Fruit fly (Drosophila melanogaster): Measurements from ENCODE around the gene CG12204.

The CG12204 gene

dm6 chrX:19495611-19496583, 1.7 kb upstream of the CG12204 start:
- TF ChIP-seq CG10348 (GFP tag; IDR thresholded peaks at IDR 0.05) (no peak), CG9948 (tag; optimal IDR thresholded peaks at IDR 0.05) (peak; percentile 62), CG12605 (GFP tag; IDR thresholded peaks at IDR 0.05) (peak; percentile 55), Snoo (tag; optimal IDR thresholded peaks at IDR 0.05) (peak; percentile 60), rn (GFP tag; IDR thresholded peaks at IDR 0.05) (0 out of 2 replicates have a peak, but pooled peaks have one; percentile 5), CG4496 (GFP tag; IDR thresholded peaks at IDR 0.05) (peak; percentile 80; the same call in 2 of the 3 replicates), CG8301 (tag; optimal IDR thresholded peaks at IDR 0.05) (peak; percentile 67), CG13204 (GFP tag; optimal IDR thresholded peaks at IDR 0.05) (peak; percentile 16), CG8159 (tag; optimal IDR thresholded peaks at IDR 0.05) (peak; percentile 68), CG14655 (GFP tag; optimal IDR thresholded peaks at IDR 0.05) (no peak), gl (tag; optimal IDR thresholded peaks at IDR 0.05) (no peak), fd96Ca (GFP tag; IDR thresholded peaks at IDR 0.05) (peak; percentile 86), Ets98B (GFP tag; IDR thresholded peaks at IDR 0.05) (peak; percentile 76), CG34367 (tag; optimal IDR thresholded peaks at IDR 0.05) (peak; percentile 61), CG17806 (tag; optimal IDR thresholded peaks at IDR 0.05) (peak; percentile 41), CG32121 (GFP tag; IDR thresholded peaks at IDR 0.05) (peak; percentile 58; the same call in 1 of the 2 replicates), Pif1A (GFP tag; optimal IDR thresholded peaks at IDR 0.05) (no peak), CG15710 (tag; optimal IDR thresholded peaks at IDR 0.05) (peak; percentile 59), D1 (tag; optimal IDR thresholded peaks at IDR 0.05) (no peak), EcR (GFP tag; optimal IDR thresholded peaks at IDR 0.05) (no peak), Pif1B (GFP tag; optimal IDR thresholded peaks at IDR 0.05) (no peak)

- TF ChIP-seq CG34367 (tag; optimal IDR thresholded peaks at IDR 0.05) (no peak), Pif1B (GFP tag; optimal IDR thresholded peaks at IDR 0.05) (no peak), CG17806 (tag; optimal IDR thresholded peaks at IDR 0.05) (no peak), CG4496 (GFP tag; IDR thresholded peaks at IDR 0.05) (no peak), CG8159 (tag; optimal IDR thresholded peaks at IDR 0.05) (no peak), CG15710 (tag; optimal IDR thresholded peaks at IDR 0.05) (no peak), Pif1A (GFP tag; optimal IDR thresholded peaks at IDR 0.05) (no peak), CG10348 (GFP tag; IDR thresholded peaks at IDR 0.05) (no peak), EcR (GFP tag; optimal IDR thresholded peaks at IDR 0.05) (no peak), CG13204 (GFP tag; optimal IDR thresholded peaks at IDR 0.05) (no peak), CG9948 (tag; optimal IDR thresholded peaks at IDR 0.05) (no peak), Snoo (tag; optimal IDR thresholded peaks at IDR 0.05) (no peak), CG32121 (GFP tag; IDR thresholded peaks at IDR 0.05) (no peak), rn (GFP tag; IDR thresholded peaks at IDR 0.05) (no peak), fd96Ca (GFP tag; IDR thresholded peaks at IDR 0.05) (no peak)
Measured at dm6 chrX:19494830-19495610, 819 bp upstream of the CG12204 start, which contains the start of the genes ksh, CG14200 and Pfrx. Gene ksh, minus strand, starts transcription at chrX:19494992. Gene CG14200, plus strand, starts transcription at chrX:19495505. Gene Pfrx, plus strand, starts transcription at chrX:19495505.

- TF ChIP-seq CG13204 (GFP tag; optimal IDR thresholded peaks at IDR 0.05): no peak
- no peak for TF ChIP-seq D1 (tag; optimal IDR thresholded peaks at IDR 0.05)
- TF ChIP-seq CG12605 (GFP tag; IDR thresholded peaks at IDR 0.05): no peak
- no peak for TF ChIP-seq CG34367 (tag; optimal IDR thresholded peaks at IDR 0.05)
- no peak for TF ChIP-seq CG10348 (GFP tag; IDR thresholded peaks at IDR 0.05)
- no peak for TF ChIP-seq CG9948 (tag; optimal IDR thresholded peaks at IDR 0.05)
Measured at dm6 chrX:19491984-19492584, 2.1 kb downstream of the CG12204 start, which contains the start of the genes pcm and ND-18. Gene pcm, minus strand, starts transcription at chrX:19492011. Gene ND-18, plus strand, starts transcription at chrX:19492421.

dm6 chrX:19485057-19485456, 9.1 kb downstream of the CG12204 start:
- peak; percentile 73 for TF ChIP-seq CG34367 (tag; optimal IDR thresholded peaks at IDR 0.05)
- 0 out of 2 replicates have a peak, but pooled peaks have one; percentile 14 for TF ChIP-seq CG32121 (GFP tag; IDR thresholded peaks at IDR 0.05)
- 0 out of 3 replicates have a peak, but pooled peaks have one; percentile 43 for TF ChIP-seq fd96Ca (GFP tag; IDR thresholded peaks at IDR 0.05)
- peak; percentile 22; the same call in 1 of the 2 replicates for TF ChIP-seq Ets98B (GFP tag; IDR thresholded peaks at IDR 0.05)
- TF ChIP-seq CG12605 (GFP tag; IDR thresholded peaks at IDR 0.05): peak; percentile 80
- TF ChIP-seq gl (tag; optimal IDR thresholded peaks at IDR 0.05): peak; percentile 90
- TF ChIP-seq CG17806 (tag; optimal IDR thresholded peaks at IDR 0.05): peak; percentile 59
- peak; percentile 65; the same call in 2 of the 3 replicates for TF ChIP-seq CG4496 (GFP tag; IDR thresholded peaks at IDR 0.05)
- TF ChIP-seq EcR (GFP tag; optimal IDR thresholded peaks at IDR 0.05): peak; percentile 29
- TF ChIP-seq CG13204 (GFP tag; optimal IDR thresholded peaks at IDR 0.05): no peak
- peak; percentile 71 for TF ChIP-seq CG8159 (tag; optimal IDR thresholded peaks at IDR 0.05)
- no peak for TF ChIP-seq D1 (tag; optimal IDR thresholded peaks at IDR 0.05)
- TF ChIP-seq CG9948 (tag; optimal IDR thresholded peaks at IDR 0.05): peak; percentile 47
- no peak for TF ChIP-seq rn (GFP tag; IDR thresholded peaks at IDR 0.05)
- TF ChIP-seq CG15710 (tag; optimal IDR thresholded peaks at IDR 0.05): peak; percentile 76
- TF ChIP-seq CG14655 (GFP tag; optimal IDR thresholded peaks at IDR 0.05): no peak
- no peak for TF ChIP-seq Pif1B (GFP tag; optimal IDR thresholded peaks at IDR 0.05)
- TF ChIP-seq CG8301 (tag; optimal IDR thresholded peaks at IDR 0.05): no peak
- TF ChIP-seq Pif1A (GFP tag; optimal IDR thresholded peaks at IDR 0.05): no peak
- TF ChIP-seq CG10348 (GFP tag; IDR thresholded peaks at IDR 0.05): no peak
- TF ChIP-seq Snoo (tag; optimal IDR thresholded peaks at IDR 0.05): no peak
